Worm (Caenorhabditis elegans): ENCODE data around the gene dcaf-1.

- no peak for TF ChIP-seq nfya-1 (tag; optimal IDR thresholded peaks at IDR 0.05)
- TF ChIP-seq rnt-1 (tag; optimal IDR thresholded peaks at IDR 0.05), result no peak
- TF ChIP-seq ref-2 (tag; optimal IDR thresholded peaks at IDR 0.05), result no peak
These were observed 30.8 kb upstream of the dcaf-1 start, which contains the start of gene cka-1 for ce11 chrIV:9737204-9737790.
